Fruit fly (Drosophila melanogaster) whole organism: ENCODE measurements around the gene CG43362.

Experiments
- CG8478 ChIP-seq: fragments of >200 bp; optimal IDR thresholded peaks from 2 replicates; lab custom pipeline; 2018; ENCODE audit warnings: inconsistent platforms
- Dll ChIP-seq: fragments of >200 bp; optimal IDR thresholded peaks from 2 replicates; lab custom pipeline; 2017
- EcR ChIP-seq, 2 experiments: fragments of >200 bp; optimal IDR thresholded peaks; 2 replicates each; lab custom pipeline; 2017; ENCODE audit warnings: missing biosample characterization in 2 of 2, missing genetic modification characterization in 2 of 2, missing genetic modification reagents in 2 of 2
- pan ChIP-seq: fragments of >200 bp; optimal IDR thresholded peaks from 2 replicates; lab custom pipeline; 2017
- psq ChIP-seq: fragments of >200 bp; optimal IDR thresholded peaks from 2 replicates; lab custom pipeline; 2017
- usp ChIP-seq: fragments of >200 bp; optimal IDR thresholded peaks from 2 replicates; lab custom pipeline; 2017; ENCODE audit warnings: missing biosample characterization, missing genetic modification characterization, mixed read lengths

Gene CG43362

DNA sequence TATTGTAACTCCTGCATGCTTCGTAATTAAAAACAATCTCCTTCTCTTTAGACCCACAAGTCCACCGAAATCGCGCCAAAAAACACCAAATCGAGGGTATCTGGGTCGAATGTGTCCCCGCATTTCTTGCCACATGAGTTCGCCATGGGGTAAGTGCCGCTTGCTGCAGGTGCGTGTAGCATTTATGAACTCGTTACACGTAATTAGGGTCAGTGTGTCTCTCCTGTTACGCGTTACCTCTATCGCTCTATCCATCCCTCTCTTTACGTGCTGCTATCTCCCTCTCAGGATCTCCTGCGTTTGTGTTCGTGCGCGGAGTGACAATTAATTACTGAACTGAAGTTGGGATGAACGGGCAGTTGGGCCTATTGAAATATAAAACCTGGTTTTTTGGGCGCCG lies 11.5 kb upstream of the CG43362 start:
- TF ChIP-seq CG8478 (lab: Kevin White, UChicago): no peak
- TF ChIP-seq psq: no peak
- TF ChIP-seq usp (GFP tag; lab: Kevin White, UChicago): no peak
- TF ChIP-seq EcR (GFP tag; optimal IDR thresholded peaks at IDR 0.05; lab: Kevin White, UChicago): no peak
- TF ChIP-seq pan: no peak
- no peak for TF ChIP-seq Dll (lab: Kevin White, UChicago)

DNA sequence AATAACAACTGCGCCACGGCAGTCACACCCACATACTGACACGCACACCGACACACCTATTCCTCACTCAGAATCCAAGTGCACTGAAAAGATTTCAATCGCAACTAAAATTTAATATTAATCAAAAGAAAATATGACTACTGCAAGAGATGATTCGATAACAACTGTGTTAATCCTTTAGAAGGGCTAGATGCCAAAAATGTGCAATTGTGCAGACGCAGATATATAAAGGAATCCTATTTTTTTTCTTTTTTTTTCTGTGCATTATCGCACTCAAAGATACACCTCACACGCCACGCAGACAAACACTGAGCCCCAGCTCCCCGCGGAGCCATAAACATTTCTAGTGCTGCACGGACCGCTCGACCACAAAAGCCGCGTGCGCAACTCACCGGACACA lies 7.3 kb upstream of the CG43362 start:
- TF ChIP-seq psq (no peak), CG8478 (lab: Kevin White, UChicago) (no peak), pan (no peak), EcR (GFP tag; optimal IDR thresholded peaks at IDR 0.05; lab: Kevin White, UChicago) (no peak), Dll (lab: Kevin White, UChicago) (no peak), usp (GFP tag; lab: Kevin White, UChicago) (no peak)

DNA sequence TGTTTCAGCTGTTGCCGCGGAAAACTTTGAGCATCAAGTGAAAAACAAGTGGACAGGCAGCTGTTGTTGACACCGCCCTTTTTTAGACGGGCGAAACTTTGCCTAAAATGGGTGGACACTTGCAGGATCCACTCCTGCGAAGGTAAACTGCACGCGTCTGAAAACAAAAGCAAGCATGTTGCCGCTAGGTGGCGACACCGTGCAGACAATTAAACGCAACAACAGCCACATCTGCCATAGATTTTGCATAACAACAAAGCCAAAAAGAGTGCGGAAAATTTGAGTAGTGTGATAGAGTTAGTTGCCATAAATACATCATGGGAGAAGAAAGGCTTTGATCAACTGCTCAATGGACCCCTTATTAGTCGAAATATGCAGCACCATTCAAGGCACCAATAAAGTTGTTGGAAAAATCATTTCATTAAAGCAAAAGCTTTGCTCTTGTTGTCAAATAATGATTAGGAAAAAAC lies 3.2 kb upstream of the CG43362 start, which contains the start of gene CG5790:
CG5790 (plus strand) TSS at position 420 of the 470 bp plus-strand sequence.
- TF ChIP-seq CG8478 (lab: Kevin White, UChicago) (no peak), psq (no peak), EcR (GFP tag; optimal IDR thresholded peaks at IDR 0.05; lab: Kevin White, UChicago) (no peak), usp (GFP tag; lab: Kevin White, UChicago) (no peak), pan (no peak)

DNA sequence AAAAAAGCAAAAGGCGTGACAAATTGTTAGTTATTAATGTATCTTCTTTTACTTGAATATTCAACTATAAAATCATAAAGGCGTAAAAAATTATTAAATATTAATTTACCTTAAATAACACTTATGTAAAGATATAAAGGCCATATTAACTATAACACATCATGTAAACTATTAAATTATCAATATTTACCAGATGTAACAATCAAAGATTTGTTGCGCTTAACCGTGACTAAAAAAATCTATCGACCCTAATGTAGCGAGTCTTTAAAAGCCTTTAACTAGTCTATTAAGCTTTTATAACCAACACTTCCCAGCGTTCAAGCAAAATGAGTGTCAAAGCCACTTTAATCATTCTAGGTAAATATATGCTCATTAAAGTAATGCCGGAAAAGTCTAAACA lies 960 bp upstream of the CG43362 start, which contains the start of gene Sfp36F:
Sfp36F (plus strand) TSS at position 301 of the 400 bp plus-strand sequence.
- TF ChIP-seq usp (GFP tag; lab: Kevin White, UChicago): no peak
- no peak for TF ChIP-seq Dll (lab: Kevin White, UChicago)
- no peak for TF ChIP-seq psq
- TF ChIP-seq pan: no peak
- TF ChIP-seq EcR (GFP tag; optimal IDR thresholded peaks at IDR 0.05; lab: Kevin White, UChicago): no peak
- no peak for TF ChIP-seq CG8478 (lab: Kevin White, UChicago)

DNA sequence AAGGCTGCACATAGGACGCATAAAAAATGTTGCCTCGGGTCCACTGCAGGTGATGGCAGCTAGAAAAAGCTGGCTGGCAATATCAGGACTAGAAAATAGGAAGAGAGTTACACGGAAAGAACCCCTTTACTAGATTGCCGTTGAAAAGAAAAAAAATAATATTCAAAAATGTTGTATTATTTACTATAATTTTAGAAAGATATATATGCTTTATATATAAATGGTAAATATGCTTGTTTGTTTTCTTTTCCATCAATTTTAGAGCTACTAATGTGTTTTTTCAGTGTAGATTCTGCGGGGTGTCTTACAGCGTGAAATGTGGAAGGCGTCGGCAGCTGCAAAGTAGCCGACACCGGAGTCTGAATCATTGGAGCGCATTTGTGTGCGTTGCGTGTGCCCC lies 4.1 kb downstream of the CG43362 start:
- TF ChIP-seq psq (no peak), CG8478 (lab: Kevin White, UChicago) (no peak), Dll (lab: Kevin White, UChicago) (no peak), EcR (GFP tag; optimal IDR thresholded peaks at IDR 0.05; lab: Kevin White, UChicago) (no peak), pan (no peak), usp (GFP tag; lab: Kevin White, UChicago) (no peak)

DNA sequence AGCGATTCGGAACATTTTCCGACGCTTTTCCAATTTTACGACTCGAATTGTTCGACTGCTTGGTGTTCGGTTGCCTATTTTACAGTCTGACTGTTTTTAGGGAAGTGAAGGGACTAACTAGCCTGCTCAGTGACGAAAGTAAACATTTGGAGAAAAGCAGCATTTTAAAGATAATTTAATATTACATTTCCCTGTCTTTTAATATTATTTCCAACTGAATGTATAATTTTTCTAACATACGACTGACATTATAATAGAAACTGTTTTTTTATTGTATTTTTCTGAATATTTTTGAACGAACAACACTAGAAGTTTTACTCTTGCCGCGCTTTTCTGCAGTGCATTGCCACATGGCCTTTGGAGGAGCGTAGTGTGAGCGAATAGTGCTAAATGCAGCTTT lies 5.6 kb downstream of the CG43362 start, which contains the start of gene CG31787:
CG31787 (minus strand) TSS at position 101 of the 400 bp plus-strand sequence.
- TF ChIP-seq Dll (lab: Kevin White, UChicago) (no peak), usp (GFP tag; lab: Kevin White, UChicago) (no peak), pan (no peak)

DNA sequence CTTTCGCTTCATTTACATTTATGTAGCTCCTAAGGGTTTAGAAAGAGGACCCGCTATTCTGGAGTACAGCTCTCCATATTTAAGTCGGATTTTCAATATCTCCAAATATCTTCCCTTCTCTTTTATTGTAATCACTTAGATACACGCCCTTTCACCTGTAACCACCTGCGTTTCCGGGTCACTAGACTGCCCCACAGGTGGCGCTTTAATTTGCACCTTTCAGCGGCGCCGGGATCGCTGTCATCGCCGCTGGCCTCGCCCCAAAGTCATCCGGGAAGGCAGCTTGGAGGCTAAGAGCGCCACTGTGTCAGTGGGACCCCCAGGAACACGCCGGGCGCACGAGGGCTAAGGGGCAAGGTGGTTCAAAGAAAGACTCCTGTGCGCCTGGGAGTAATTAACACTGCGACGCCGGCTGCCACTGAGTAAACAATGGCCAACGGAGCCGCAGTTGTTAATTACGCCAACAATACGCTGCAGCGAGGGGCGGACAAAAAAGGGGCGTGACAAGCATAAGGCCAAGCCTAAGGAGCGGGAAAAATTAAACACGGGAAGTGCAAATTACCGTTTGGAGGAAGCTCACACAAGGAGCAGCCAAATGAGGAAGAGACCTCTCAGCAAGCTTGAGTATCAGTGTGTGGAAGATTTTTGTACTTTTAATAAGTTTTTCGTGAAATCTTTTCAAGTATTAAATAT lies 7.0 kb downstream of the CG43362 start:
- no peak for TF ChIP-seq usp (GFP tag; lab: Kevin White, UChicago)
- no peak for TF ChIP-seq psq
- no peak for TF ChIP-seq EcR (GFP tag; optimal IDR thresholded peaks at IDR 0.05; lab: Kevin White, UChicago)
- TF ChIP-seq CG8478 (lab: Kevin White, UChicago): no peak
- no peak for TF ChIP-seq Dll (lab: Kevin White, UChicago)
- TF ChIP-seq pan: no peak

DNA sequence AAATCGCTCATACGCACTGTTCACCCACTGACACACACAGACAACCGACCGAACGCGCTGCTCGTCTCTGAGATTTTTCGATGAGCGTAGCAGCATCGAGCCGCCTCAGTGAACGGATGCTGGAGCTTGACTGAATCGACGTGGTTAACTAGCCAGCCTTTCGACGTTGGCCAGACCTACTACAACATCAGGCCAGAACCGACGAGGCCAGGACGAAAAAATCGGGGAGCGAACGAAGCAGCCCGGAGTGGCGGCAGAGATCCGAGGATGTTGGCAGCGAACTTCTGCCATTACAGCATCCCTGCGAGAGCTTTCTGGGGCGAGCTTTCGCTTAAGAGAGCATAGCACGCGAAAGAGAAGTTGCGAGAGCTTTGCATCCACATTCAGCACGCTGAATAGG lies 15.6 kb downstream of the CG43362 start, which contains the start of gene CG42750:
CG42750 (minus strand) TSS at position 108 of the 400 bp plus-strand sequence.
- TF ChIP-seq EcR (GFP tag; optimal IDR thresholded peaks at IDR 0.05; lab: Kevin White, UChicago) (no peak), Dll (lab: Kevin White, UChicago) (no peak), psq (no peak), usp (GFP tag; lab: Kevin White, UChicago) (no peak), CG8478 (lab: Kevin White, UChicago) (no peak), pan (no peak)

DNA sequence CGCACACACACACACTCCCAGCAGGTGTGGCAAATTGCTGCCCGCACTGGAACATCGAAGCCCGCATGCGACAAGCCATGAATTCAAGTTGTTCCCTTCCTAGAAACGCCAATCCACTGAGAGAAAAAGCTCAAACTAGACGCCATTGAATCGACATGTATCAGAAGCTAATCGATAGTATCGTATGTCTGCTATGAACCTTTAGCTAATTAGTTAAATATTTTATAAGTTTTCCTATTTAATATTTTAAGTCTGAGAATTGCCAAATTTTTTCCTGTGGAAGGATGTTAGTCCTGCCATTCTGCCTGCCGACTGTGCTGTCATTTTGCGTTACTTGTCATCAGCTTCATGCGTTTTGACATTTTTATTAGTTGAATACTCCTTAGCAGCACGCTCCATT lies 23.4 kb downstream of the CG43362 start:
- TF ChIP-seq Dll (lab: Kevin White, UChicago) (no peak), pan (no peak), CG8478 (lab: Kevin White, UChicago) (no peak), EcR (GFP tag; optimal IDR thresholded peaks at IDR 0.05; lab: Kevin White, UChicago) (no peak), psq (no peak), usp (GFP tag; lab: Kevin White, UChicago) (no peak)

DNA sequence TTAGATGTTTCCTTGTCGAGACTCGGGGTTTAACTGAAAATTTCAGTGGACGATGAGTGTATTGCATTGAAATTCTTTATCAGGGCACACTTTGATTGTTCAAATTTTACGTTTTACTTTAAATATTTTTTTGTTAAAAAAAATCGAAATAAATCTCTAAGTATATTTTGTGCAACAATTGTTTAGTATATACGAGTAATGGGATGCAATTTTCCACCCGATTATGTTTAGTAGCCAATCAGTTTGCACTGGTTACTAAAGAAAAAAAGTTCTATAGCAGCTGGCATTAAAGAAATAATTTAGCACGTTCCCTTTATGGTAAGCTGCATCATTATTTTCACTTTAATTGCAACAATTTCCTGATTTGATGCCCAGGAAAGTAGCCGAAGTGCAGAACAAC lies 33.4 kb downstream of the CG43362 start, which contains the start of gene CG31788:
CG31788 (minus strand) TSS at position 101 of the 400 bp plus-strand sequence.
- TF ChIP-seq Dll (lab: Kevin White, UChicago) (no peak), pan (no peak), usp (GFP tag; lab: Kevin White, UChicago) (no peak), EcR (GFP tag; optimal IDR thresholded peaks at IDR 0.05; lab: Kevin White, UChicago) (no peak), CG8478 (lab: Kevin White, UChicago) (no peak), psq (no peak)
